Worm (Caenorhabditis elegans) whole organism, L2 larva: ENCODE data around the gene zhit-3.
A peak's percentile ranks its signal among the peaks of the same experiment; 100 is the strongest.

Experiments used
- C34F6.9 ChIP-seq: fragments of 150-350 bp; optimal IDR thresholded peaks from 2 replicates; lab custom pipeline; 2014; ENCODE audit warnings: missing biosample characterization, missing genetic modification characterization
- F13H6.1 ChIP-seq: sonication (generic microtip); optimal IDR thresholded peaks from 2 replicates; lab custom pipeline; 2016; ENCODE audit warnings: missing genetic modification characterization, missing compliant biosample characterization
- Y55F3AM.14 ChIP-seq: fragments of 200-800 bp; sonication (Bioruptor generic); optimal IDR thresholded peaks from 2 replicates; lab custom pipeline; 2018; ENCODE audit warnings: mild to moderate bottlenecking, missing genetic modification characterization, missing compliant biosample characterization
- ZK546.5 ChIP-seq: sonication (generic microtip); optimal IDR thresholded peaks from 2 replicates; lab custom pipeline; 2017; ENCODE audit warnings: missing biosample characterization, missing genetic modification characterization
- alr-1 ChIP-seq: fragments of 150-350 bp; optimal IDR thresholded peaks from 2 replicates; lab custom pipeline; 2014; ENCODE audit warnings: missing biosample characterization, missing genetic modification characterization
- aly-2 ChIP-seq: fragments of 150-350 bp; optimal IDR thresholded peaks from 2 replicates; lab custom pipeline; 2014; ENCODE audit warnings: missing biosample characterization, missing genetic modification characterization
- ama-1 ChIP-seq: fragments of 150-350 bp; optimal IDR thresholded peaks from 2 replicates; lab custom pipeline; 2018; ENCODE audit warnings: inconsistent platforms
- blmp-1 ChIP-seq: sonication (generic microtip); optimal IDR thresholded peaks from 2 replicates; lab custom pipeline; 2017; ENCODE audit warnings: missing genetic modification characterization, mild to moderate bottlenecking, missing compliant biosample characterization, antibody characterized with exemption, moderate library complexity; ENCODE audit not compliant: insufficient read depth
- ceh-16 ChIP-seq: fragments of 150-350 bp; optimal IDR thresholded peaks from 2 replicates; lab custom pipeline; 2014; ENCODE audit warnings: missing biosample characterization, missing genetic modification characterization
- ceh-82 ChIP-seq: fragments of 150-350 bp; optimal IDR thresholded peaks from 2 replicates; lab custom pipeline; 2014; ENCODE audit warnings: missing biosample characterization, missing genetic modification characterization
- crh-2 ChIP-seq: sonication (generic microtip); optimal IDR thresholded peaks from 2 replicates; lab custom pipeline; 2017; ENCODE audit warnings: missing biosample characterization, missing genetic modification characterization
- dmd-4 ChIP-seq: sonication (generic microtip); optimal IDR thresholded peaks from 2 replicates; lab custom pipeline; 2017; ENCODE audit warnings: missing biosample characterization, missing genetic modification characterization
- egl-27 ChIP-seq: sonication (generic microtip); optimal IDR thresholded peaks from 3 replicates; lab custom pipeline; 2017; ENCODE audit warnings: missing biosample characterization, missing genetic modification reagents, missing genetic modification characterization
- elt-1 ChIP-seq: fragments of 150-350 bp; optimal IDR thresholded peaks from 2 replicates; lab custom pipeline; 2014; ENCODE audit warnings: missing biosample characterization, missing genetic modification characterization
- elt-3 ChIP-seq: sonication (generic microtip); optimal IDR thresholded peaks from 2 replicates; lab custom pipeline; 2017; ENCODE audit warnings: missing biosample characterization, missing genetic modification characterization
- fos-1 ChIP-seq: fragments of 150-350 bp; optimal IDR thresholded peaks from 2 replicates; lab custom pipeline; 2014; ENCODE audit warnings: missing biosample characterization, missing genetic modification characterization
- lin-11 ChIP-seq: fragments of 150-350 bp; sonication (generic microtip); optimal IDR thresholded peaks from 2 replicates; lab custom pipeline; 2014; ENCODE audit warnings: missing biosample characterization, missing genetic modification characterization, inconsistent platforms, mixed read lengths
- lin-39 ChIP-seq: fragments of 150-350 bp; optimal IDR thresholded peaks from 2 replicates; lab custom pipeline; 2014; ENCODE audit warnings: missing biosample characterization, missing genetic modification reagents, missing genetic modification characterization
- mab-5 ChIP-seq: fragments of 150-350 bp; optimal IDR thresholded peaks from 2 replicates; lab custom pipeline; 2014; ENCODE audit warnings: missing biosample characterization, missing genetic modification characterization
- mbf-1 ChIP-seq: sonication (generic microtip); optimal IDR thresholded peaks from 2 replicates; lab custom pipeline; 2017; ENCODE audit warnings: missing biosample characterization, missing genetic modification characterization
- mdl-1 ChIP-seq, 2 experiments: fragments of 150-350 bp in 1 of 2; sonication (generic microtip) in 1 of 2; optimal IDR thresholded peaks; 2 replicates each; lab custom pipeline; 2017; ENCODE audit warnings: missing biosample characterization in 2 of 2, missing genetic modification characterization in 2 of 2
- nhr-11 ChIP-seq: fragments of 150-350 bp; optimal IDR thresholded peaks from 2 replicates; lab custom pipeline; 2014; ENCODE audit warnings: missing biosample characterization, missing genetic modification characterization
- nhr-12 ChIP-seq: fragments of 150-350 bp; optimal IDR thresholded peaks from 2 replicates; lab custom pipeline; 2014; ENCODE audit warnings: missing biosample characterization, missing genetic modification characterization
- nhr-129 ChIP-seq: fragments of 150-350 bp; optimal IDR thresholded peaks from 2 replicates; lab custom pipeline; 2014; ENCODE audit warnings: missing biosample characterization, missing genetic modification characterization
- nhr-21 ChIP-seq: fragments of 150-350 bp; optimal IDR thresholded peaks from 2 replicates; lab custom pipeline; 2014; ENCODE audit warnings: missing biosample characterization, missing genetic modification characterization
- nhr-23 ChIP-seq: fragments of 150-350 bp; optimal IDR thresholded peaks from 2 replicates; lab custom pipeline; 2014; ENCODE audit warnings: missing biosample characterization, missing genetic modification reagents, missing genetic modification characterization
- nhr-237 ChIP-seq: fragments of 150-350 bp; optimal IDR thresholded peaks from 2 replicates; lab custom pipeline; 2014; ENCODE audit warnings: missing biosample characterization, missing genetic modification characterization
- nhr-6 ChIP-seq: fragments of 150-350 bp; optimal IDR thresholded peaks from 2 replicates; lab custom pipeline; 2014; ENCODE audit warnings: missing biosample characterization, missing genetic modification characterization
- nhr-77 ChIP-seq: fragments of 150-350 bp; optimal IDR thresholded peaks from 2 replicates; lab custom pipeline; 2014; ENCODE audit warnings: missing biosample characterization, missing genetic modification characterization
- peb-1 ChIP-seq: fragments of 150-350 bp; optimal IDR thresholded peaks from 2 replicates; lab custom pipeline; 2014; ENCODE audit warnings: missing biosample characterization, missing genetic modification characterization
- sem-4 ChIP-seq: fragments of 150-350 bp; optimal IDR thresholded peaks from 2 replicates; lab custom pipeline; 2014; ENCODE audit warnings: missing biosample characterization, missing genetic modification reagents, missing genetic modification characterization
- skn-1 ChIP-seq: sonication (generic microtip); optimal IDR thresholded peaks from 2 replicates; lab custom pipeline; 2017; ENCODE audit warnings: missing biosample characterization, missing genetic modification characterization
- sma-3 ChIP-seq: sonication (generic microtip); optimal IDR thresholded peaks from 2 replicates; lab custom pipeline; 2016; ENCODE audit warnings: missing genetic modification reagents, missing genetic modification characterization, missing compliant biosample characterization
- sma-9 ChIP-seq, 2 experiments: fragments of 150-350 bp in 1 of 2; sonication (generic microtip) in 1 of 2; optimal IDR thresholded peaks; 2 replicates each; lab custom pipeline; 2014 to 2016; ENCODE audit warnings: missing genetic modification characterization in 2 of 2, mild to moderate bottlenecking in 1 of 2, missing biosample characterization in 1 of 2, missing compliant biosample characterization in 1 of 2, missing genetic modification reagents in 1 of 2, moderate library complexity in 1 of 2
- snpc-4 ChIP-seq: fragments of 150-350 bp; optimal IDR thresholded peaks from 2 replicates; lab custom pipeline; 2014; ENCODE audit warnings: missing biosample characterization, missing genetic modification characterization
- unc-39 ChIP-seq: fragments of 150-350 bp; optimal IDR thresholded peaks from 2 replicates; lab custom pipeline; 2014; ENCODE audit warnings: missing biosample characterization, missing genetic modification characterization
- unc-55 ChIP-seq: fragments of 150-350 bp; sonication (generic microtip); optimal IDR thresholded peaks from 3 replicates; lab custom pipeline; 2014; ENCODE audit warnings: missing biosample characterization, missing genetic modification reagents, missing genetic modification characterization
- unc-62 ChIP-seq: fragments of 150-350 bp; optimal IDR thresholded peaks from 2 replicates; lab custom pipeline; 2014; ENCODE audit warnings: missing biosample characterization, missing genetic modification reagents, missing genetic modification characterization
- zag-1 ChIP-seq: fragments of 150-350 bp; optimal IDR thresholded peaks from 2 replicates; lab custom pipeline; 2014; ENCODE audit warnings: missing biosample characterization, missing genetic modification characterization
- ztf-11 ChIP-seq: sonication (generic microtip); optimal IDR thresholded peaks from 2 replicates; lab custom pipeline; 2017; ENCODE audit warnings: missing biosample characterization, missing genetic modification characterization
- ztf-4 ChIP-seq: fragments of 150-350 bp; optimal IDR thresholded peaks from 2 replicates; lab custom pipeline; 2014; ENCODE audit warnings: missing biosample characterization, missing genetic modification characterization

The zhit-3 gene

ce11 chrV:10225610-10226009 lies 13.7 kb upstream of the zhit-3 start, which contains the start of gene daf-36:
daf-36 (minus strand) TSS chrV:10225710.
- TF ChIP-seq fos-1 (tag; lab: Kevin White, UChicago) = peak; percentile 62
- TF ChIP-seq nhr-23 (tag; lab: Kevin White, UChicago) = no peak

DNA sequence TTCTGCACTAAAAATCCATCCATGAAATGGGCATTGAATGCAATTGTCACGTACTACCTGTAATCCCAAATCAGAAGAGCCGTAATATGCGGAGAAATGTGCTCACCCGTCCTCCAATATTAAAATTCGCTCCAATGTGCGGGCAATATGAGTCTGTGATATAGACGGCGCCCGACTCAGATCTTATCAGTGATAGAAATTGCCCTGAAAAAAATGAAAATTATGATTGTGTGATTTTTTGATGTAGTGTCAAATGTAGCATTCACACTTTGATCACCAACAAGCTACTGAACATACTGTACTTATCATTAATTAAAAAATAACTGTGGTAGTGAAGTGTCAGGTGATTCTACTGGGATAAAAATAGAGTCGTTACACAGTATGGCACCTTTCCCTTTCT lies 12.7 kb upstream of the zhit-3 start:
- no peak for TF ChIP-seq lin-11 (tag; lab: Kevin White, UChicago)
- TF ChIP-seq fos-1 (tag; lab: Kevin White, UChicago) = peak; percentile 60
- TF ChIP-seq, all 48 proteins: peak for 1

- TF ChIP-seq elt-1 (no peak), mdl-1 (tag; optimal IDR thresholded peaks at IDR 0.05; lab: Kevin White, UChicago) (no peak), ZK546.5 (tag; lab: Kevin White, UChicago) (no peak), crh-2 (tag; lab: Kevin White, UChicago) (no peak), Y55F3AM.14 (no peak), C34F6.9 (no peak), aly-2 (no peak), ztf-4 (no peak), peb-1 (tag; lab: Kevin White, UChicago) (no peak), nhr-11 (tag; lab: Kevin White, UChicago) (no peak), unc-62 (GFP tag; lab: Kevin White, UChicago) (no peak), mab-5 (tag; lab: Kevin White, UChicago) (no peak), unc-55 (GFP tag; lab: Kevin White, UChicago) (no peak), ama-1 (no peak), mbf-1 (no peak), F13H6.1 (tag; lab: Kevin White, UChicago) (no peak), ceh-16 (tag; lab: Kevin White, UChicago) (no peak), sem-4 (tag; lab: Kevin White, UChicago) (no peak)
Observed at ce11 chrV:10222007-10222406, 10.1 kb upstream of the zhit-3 start, which contains the start of gene C12D8.20. C12D8.20 (plus strand) TSS chrV:10222307.

- TF ChIP-seq lin-39 (tag; lab: Kevin White, UChicago) = no peak
- TF ChIP-seq egl-27 = no peak
- no peak for TF ChIP-seq unc-39 (tag; lab: Kevin White, UChicago)
- TF ChIP-seq nhr-77 (tag; lab: Kevin White, UChicago) = no peak
- TF ChIP-seq blmp-1 (tag; lab: Kevin White, UChicago) = no peak
- no peak for TF ChIP-seq alr-1 (tag; lab: Kevin White, UChicago)
- no peak for TF ChIP-seq ceh-16 (tag; lab: Kevin White, UChicago)
- no peak for TF ChIP-seq peb-1 (tag; lab: Kevin White, UChicago)
- TF ChIP-seq aly-2 = no peak
- TF ChIP-seq nhr-12 (tag; lab: Kevin White, UChicago) = no peak
- no peak for TF ChIP-seq mab-5 (tag; lab: Kevin White, UChicago)
- no peak for TF ChIP-seq sma-9 (GFP tag; optimal IDR thresholded peaks at IDR 0.05; lab: Kevin White, UChicago)
- TF ChIP-seq sma-9 (tag; optimal IDR thresholded peaks at IDR 0.05; lab: Kevin White, UChicago) = no peak
- TF ChIP-seq nhr-237 (tag; lab: Kevin White, UChicago) = no peak
- no peak for TF ChIP-seq zag-1 (tag; lab: Kevin White, UChicago)
- no peak for TF ChIP-seq ztf-11 (tag; lab: Kevin White, UChicago)
- no peak for TF ChIP-seq skn-1 (tag; lab: Kevin White, UChicago)
- no peak for TF ChIP-seq sma-3 (GFP tag; lab: Kevin White, UChicago)
- TF ChIP-seq ceh-82 (tag; lab: Kevin White, UChicago) = no peak
Observed at ce11 chrV:10221317-10221716, 9.4 kb upstream of the zhit-3 start, which contains the start of the genes fipr-5 and fipr-9. fipr-5 (minus strand) TSS chrV:10221417. fipr-9 (plus strand) TSS chrV:10221662.

DNA sequence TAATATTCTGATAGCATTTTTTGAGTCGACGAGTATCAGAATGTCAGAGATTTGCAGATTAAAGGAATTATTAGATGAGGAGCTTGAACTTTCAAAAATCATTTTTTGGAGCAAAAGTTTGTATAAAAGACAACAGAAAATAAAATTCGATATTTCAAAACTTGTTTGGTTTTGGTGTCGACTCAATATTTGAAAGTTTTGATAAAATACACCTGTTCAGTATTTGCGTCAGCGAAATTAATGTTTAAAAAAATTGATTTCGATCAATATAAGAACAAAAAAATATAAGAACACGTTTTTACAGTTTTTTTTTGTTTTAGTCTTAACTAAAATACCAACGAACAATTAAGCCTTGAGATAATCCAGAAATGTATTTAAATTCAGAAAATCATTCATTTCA lies 8.7 kb upstream of the zhit-3 start, which contains the start of gene C12D8.13:
TSS of gene C12D8.13 (minus strand) at position 101 of the 400 bp plus-strand sequence.
- no peak for TF ChIP-seq aly-2
- TF ChIP-seq skn-1 (tag; lab: Kevin White, UChicago) = no peak
- TF ChIP-seq F13H6.1 (tag; lab: Kevin White, UChicago) = no peak
- no peak for TF ChIP-seq elt-3 (tag; lab: Kevin White, UChicago)
- no peak for TF ChIP-seq ZK546.5 (tag; lab: Kevin White, UChicago)
- TF ChIP-seq alr-1 (tag; lab: Kevin White, UChicago) = no peak
- no peak for TF ChIP-seq sem-4 (tag; lab: Kevin White, UChicago)
- TF ChIP-seq snpc-4 (tag; lab: Kevin White, UChicago) = no peak
- TF ChIP-seq dmd-4 (tag; lab: Kevin White, UChicago) = no peak
- no peak for TF ChIP-seq blmp-1 (tag; lab: Kevin White, UChicago)
- no peak for TF ChIP-seq nhr-77 (tag; lab: Kevin White, UChicago)
- TF ChIP-seq nhr-129 (tag; lab: Kevin White, UChicago) = no peak
- no peak for TF ChIP-seq lin-11 (tag; lab: Kevin White, UChicago)
- no peak for TF ChIP-seq nhr-21 (tag; lab: Kevin White, UChicago)
- TF ChIP-seq ztf-4 = no peak
- no peak for TF ChIP-seq nhr-6
- TF ChIP-seq crh-2 (tag; lab: Kevin White, UChicago) = no peak
- no peak for TF ChIP-seq ceh-82 (tag; lab: Kevin White, UChicago)
- no peak for TF ChIP-seq mab-5 (tag; lab: Kevin White, UChicago)
- TF ChIP-seq nhr-237 (tag; lab: Kevin White, UChicago) = no peak
- TF ChIP-seq, all 48 proteins: peak for 0
